Worm (Caenorhabditis elegans): ENCODE results near the gene rbr-2.
A peak's percentile ranks its signal among the peaks of the same experiment; 100 is the strongest.

rbr-2 gene

DNA sequence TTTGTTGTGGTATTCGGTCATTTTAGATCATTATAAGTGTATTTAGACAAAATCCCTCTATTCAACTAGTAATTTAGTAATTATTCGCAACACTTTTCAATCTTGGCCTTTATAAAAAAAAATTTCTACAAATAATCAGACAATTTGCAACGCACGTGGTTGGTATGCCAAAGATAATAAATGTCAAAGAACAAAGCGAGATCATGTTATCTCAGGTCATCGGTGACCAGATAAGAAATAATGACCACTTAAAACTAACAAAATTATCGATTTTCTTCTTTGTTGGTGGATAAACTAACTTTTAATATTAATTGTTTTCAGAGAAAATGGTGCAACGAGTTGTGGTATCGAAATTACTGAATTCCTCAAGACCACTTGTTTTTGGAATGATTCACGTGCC, 38.6 kb upstream of the rbr-2 start, which contains the start of gene F13E9.13:
Gene F13E9.13, plus strand, starts transcription at position 317 of the 400 bp plus-strand sequence.
- TF ChIP-seq F10B5.3 (tag; optimal IDR thresholded peaks at IDR 0.05) = no peak
- TF ChIP-seq dve-1 (tag; optimal IDR thresholded peaks at IDR 0.05; ENCODE audit: insufficient read depth) = peak; percentile 80
- no peak for TF ChIP-seq gei-8 (GFP tag; optimal IDR thresholded peaks at IDR 0.05)
- peak in 1 of 2 experiments; percentile 30 for TF ChIP-seq mdl-1 (tag; optimal IDR thresholded peaks at IDR 0.05)
- no peak for TF ChIP-seq hif-1 (tag; optimal IDR thresholded peaks at IDR 0.05)
- TF ChIP-seq fos-1 (tag; optimal IDR thresholded peaks at IDR 0.05) = no peak
- no peak for TF ChIP-seq daf-19 (GFP tag; conservative IDR thresholded peaks at IDR 0.05)
- TF ChIP-seq ceh-28 (tag; optimal IDR thresholded peaks at IDR 0.05) = no peak
- TF ChIP-seq lin-39 (tag; optimal IDR thresholded peaks at IDR 0.05) = no peak
- no peak for TF ChIP-seq Y48G9A.11 (GFP tag; IDR thresholded peaks at IDR 0.05)
- TF ChIP-seq ztf-11 (tag; optimal IDR thresholded peaks at IDR 0.05) = no peak
- peak; percentile 2 for TF ChIP-seq pqm-1 (tag; optimal IDR thresholded peaks at IDR 0.05)
- no peak for TF ChIP-seq ztf-7 (tag; optimal IDR thresholded peaks at IDR 0.05)
- TF ChIP-seq F49E8.2 (tag; optimal IDR thresholded peaks at IDR 0.05; ENCODE audit: borderline replicate concordance) = no peak
- no peak for TF ChIP-seq lin-29 (GFP tag; IDR thresholded peaks at IDR 0.05)
- peak; percentile 85 for TF ChIP-seq php-3 (GFP tag; IDR thresholded peaks at IDR 0.05)
- no peak for TF ChIP-seq snpc-4 (tag; optimal IDR thresholded peaks at IDR 0.05)
- TF ChIP-seq egl-43 (GFP tag; IDR thresholded peaks at IDR 0.05) = no peak
- no peak for TF ChIP-seq nhr-102 (tag; optimal IDR thresholded peaks at IDR 0.05)
- TF ChIP-seq dpl-1 (GFP tag; optimal IDR thresholded peaks at IDR 0.05) = no peak
- TF ChIP-seq vab-7 (GFP tag; IDR thresholded peaks at IDR 0.05) = no peak
- TF ChIP-seq daf-16 (GFP tag; optimal IDR thresholded peaks at IDR 0.05) = no peak
- TF ChIP-seq daf-16 (tag; optimal IDR thresholded peaks at IDR 0.05) = no peak
- TF ChIP-seq lin-15B (tag; optimal IDR thresholded peaks at IDR 0.05) = no peak
- TF ChIP-seq set-16 (GFP tag; IDR thresholded peaks at IDR 0.05) = no peak
- no peak for TF ChIP-seq lim-7 (GFP tag; IDR thresholded peaks at IDR 0.05)
- no peak for TF ChIP-seq daf-12 (tag; optimal IDR thresholded peaks at IDR 0.05)
- TF ChIP-seq nhr-10 (tag; optimal IDR thresholded peaks at IDR 0.05) = no peak
- no peak for TF ChIP-seq dmd-8 (GFP tag; IDR thresholded peaks at IDR 0.05)
- no peak for TF ChIP-seq attf-4 (tag; optimal IDR thresholded peaks at IDR 0.05)

DNA sequence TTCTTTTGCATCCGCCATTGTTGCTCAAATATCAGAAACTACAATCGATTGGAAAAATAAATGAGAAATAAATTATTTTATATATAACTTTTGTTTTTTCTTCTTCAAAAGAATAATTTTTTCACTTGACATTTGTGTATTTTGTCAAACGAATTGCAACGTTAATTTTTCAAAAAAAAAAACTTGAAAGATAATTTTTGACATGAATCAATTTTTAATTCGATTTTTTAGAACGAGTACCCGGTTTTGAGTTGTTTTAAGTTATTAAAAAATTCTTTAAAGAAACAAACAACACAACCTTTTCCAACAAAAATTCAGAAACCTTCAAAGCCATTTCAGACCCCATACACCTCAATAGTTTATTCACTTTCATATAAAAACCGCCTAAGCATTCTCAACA, 35.6 kb upstream of the rbr-2 start, which contains the start of gene F13E9.5:
Gene F13E9.5, minus strand, starts transcription at position 101 of the 400 bp plus-strand sequence.
- TF ChIP-seq ceh-32 (tag; optimal IDR thresholded peaks at IDR 0.05; ENCODE audit: poor library complexity) = no peak
- no peak for TF ChIP-seq lin-29 (GFP tag; IDR thresholded peaks at IDR 0.05)
- no peak for TF ChIP-seq egl-43 (GFP tag; IDR thresholded peaks at IDR 0.05)
- no peak for TF ChIP-seq nhr-48 (tag; optimal IDR thresholded peaks at IDR 0.05)
- TF ChIP-seq unc-130 (GFP tag; optimal IDR thresholded peaks at IDR 0.05) = no peak
- no peak for TF ChIP-seq daf-19 (GFP tag; conservative IDR thresholded peaks at IDR 0.05)
- no peak for TF ChIP-seq mes-2 (tag; optimal IDR thresholded peaks at IDR 0.05; ENCODE audit: poor library complexity, severe bottlenecking)
- no peak for TF ChIP-seq lin-39 (tag; optimal IDR thresholded peaks at IDR 0.05)
- TF ChIP-seq nhr-6 (tag; optimal IDR thresholded peaks at IDR 0.05) = no peak
- no peak for TF ChIP-seq ceh-28 (tag; optimal IDR thresholded peaks at IDR 0.05)
- no peak for TF ChIP-seq daf-8 (GFP tag; IDR thresholded peaks at IDR 0.05)
- TF ChIP-seq F37D6.2 (tag; optimal IDR thresholded peaks at IDR 0.05) = no peak
- TF ChIP-seq lin-1 (GFP tag; IDR thresholded peaks at IDR 0.05) = no peak

DNA sequence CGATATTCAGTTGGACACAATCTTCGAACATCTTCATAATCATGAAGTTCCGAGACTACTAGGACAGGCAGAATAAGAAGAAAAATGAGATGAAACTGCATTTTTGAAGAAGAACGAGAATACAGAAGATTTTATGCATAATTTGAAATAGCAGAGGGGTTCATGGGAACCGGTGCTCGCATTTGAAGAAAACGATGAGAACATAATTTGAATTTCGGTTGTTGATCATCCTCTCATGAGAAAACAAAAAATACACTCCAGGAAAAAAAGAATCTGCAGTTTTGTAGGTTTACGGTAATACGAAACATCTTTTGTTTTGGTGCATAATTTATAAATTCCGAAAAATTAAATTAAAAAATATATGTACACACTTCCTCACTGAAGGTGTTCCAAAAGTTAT, 34.0 kb upstream of the rbr-2 start, which contains the start of gene srlf-11:
Gene srlf-11, minus strand, starts transcription at position 101 of the 400 bp plus-strand sequence.
- TF ChIP-seq mxl-3 (GFP tag; optimal IDR thresholded peaks at IDR 0.05) = no peak
- TF ChIP-seq T20F7.1 (GFP tag; optimal IDR thresholded peaks at IDR 0.05) = no peak
- TF ChIP-seq zfp-3 (GFP tag; conservative IDR thresholded peaks at IDR 0.05) = no peak
- no peak for TF ChIP-seq arid-1 (GFP tag; conservative IDR thresholded peaks at IDR 0.05)
- no peak for TF ChIP-seq duxl-1 (tag; optimal IDR thresholded peaks at IDR 0.05; ENCODE audit: poor library complexity)
- TF ChIP-seq mep-1 (tag; optimal IDR thresholded peaks at IDR 0.05) = no peak
- no peak for TF ChIP-seq ceh-32 (tag; optimal IDR thresholded peaks at IDR 0.05; ENCODE audit: poor library complexity)
- no peak for TF ChIP-seq F10B5.3 (tag; optimal IDR thresholded peaks at IDR 0.05)
- no peak for TF ChIP-seq vab-7 (GFP tag; IDR thresholded peaks at IDR 0.05)

All from whole organism, L4 larva.